Worm (Caenorhabditis elegans): Measurements from ENCODE around the gene aagr-2.

The aagr-2 gene

DNA sequence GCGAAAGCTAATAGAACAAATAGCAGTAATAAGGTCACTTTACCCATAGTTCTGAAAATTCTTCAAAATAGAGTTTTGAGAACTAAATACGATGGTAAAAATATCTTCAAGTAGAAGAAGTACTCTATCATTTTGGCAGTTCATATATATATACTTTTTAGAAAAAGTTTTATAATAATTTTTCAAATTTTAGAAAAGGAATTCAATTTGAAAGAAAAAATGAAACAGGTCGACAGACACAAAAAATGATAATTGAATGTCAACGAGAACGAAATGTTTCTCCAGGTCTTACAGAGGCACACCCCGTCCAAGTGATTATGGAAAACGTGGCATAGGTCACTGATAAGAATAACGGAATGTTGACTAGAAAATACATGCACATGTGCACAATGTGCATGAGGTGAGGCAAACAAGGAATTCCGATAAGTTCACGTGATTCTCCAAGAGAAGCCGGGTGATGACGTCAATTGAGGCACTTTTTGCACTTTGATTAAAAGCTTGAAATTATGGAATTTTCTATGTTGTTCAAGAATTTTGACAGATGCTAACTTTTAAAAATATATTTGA lies at the start of gene aagr-2:
Gene aagr-2, minus strand, starts transcription at position 51 of the 567 bp plus-strand sequence.
- TF ChIP-seq elt-2 (tag; optimal IDR thresholded peaks at IDR 0.05) (peak; percentile 99), unc-86 (tag; optimal IDR thresholded peaks at IDR 0.05) (no peak), T23F11.4 (GFP tag; optimal IDR thresholded peaks at IDR 0.05) (no peak)

DNA sequence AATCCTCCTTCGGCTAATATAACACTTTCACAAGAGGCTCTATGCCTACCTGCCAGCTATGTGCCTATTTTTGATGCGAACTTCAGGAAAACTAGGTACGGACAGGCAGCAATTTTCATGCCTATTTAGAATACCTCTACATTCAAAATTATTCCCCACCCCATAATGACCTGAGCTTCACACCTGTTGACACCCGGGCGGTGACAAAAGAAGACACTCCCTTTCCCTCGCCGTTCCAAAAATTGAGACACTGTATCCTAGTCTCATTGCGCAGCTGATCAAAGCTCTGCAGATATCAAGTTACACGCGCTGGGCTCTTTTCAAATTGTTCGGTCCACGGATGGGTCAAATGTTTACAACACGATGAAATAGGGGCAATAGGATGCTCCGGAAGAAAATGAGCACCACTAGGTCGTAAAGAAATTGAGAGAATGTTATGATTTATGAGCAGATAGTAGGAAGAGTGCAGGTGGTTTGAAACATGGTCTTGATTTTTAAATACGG lies 49.5 kb upstream of the aagr-2 start:
- TF ChIP-seq ceh-34 (tag; optimal IDR thresholded peaks at IDR 0.05) (peak; percentile 93), hlh-30 (tag; optimal IDR thresholded peaks at IDR 0.05; ENCODE audit: insufficient read depth) (no peak)

ce11 chrII:4968863-4969262 lies 43.8 kb upstream of the aagr-2 start, which contains the start of gene shc-2:
Gene shc-2 (plus strand): TSS chrII:4969163.
- TF ChIP-seq elt-2 (tag; optimal IDR thresholded peaks at IDR 0.05) (no peak), gmeb-2 (tag; optimal IDR thresholded peaks at IDR 0.05) (no peak), C38D4.7 (GFP tag; optimal IDR thresholded peaks at IDR 0.05) (no peak), ceh-22 (tag; optimal IDR thresholded peaks at IDR 0.05) (no peak), pag-3 (tag; optimal IDR thresholded peaks at IDR 0.05; ENCODE audit: borderline replicate concordance) (no peak), ref-2 (tag; optimal IDR thresholded peaks at IDR 0.05) (no peak), ceh-19 (GFP tag; optimal IDR thresholded peaks at IDR 0.05) (no peak), npax-4 (tag; optimal IDR thresholded peaks at IDR 0.05) (no peak), ceh-31 (tag; optimal IDR thresholded peaks at IDR 0.05) (no peak), unc-86 (tag; optimal IDR thresholded peaks at IDR 0.05) (no peak)

DNA sequence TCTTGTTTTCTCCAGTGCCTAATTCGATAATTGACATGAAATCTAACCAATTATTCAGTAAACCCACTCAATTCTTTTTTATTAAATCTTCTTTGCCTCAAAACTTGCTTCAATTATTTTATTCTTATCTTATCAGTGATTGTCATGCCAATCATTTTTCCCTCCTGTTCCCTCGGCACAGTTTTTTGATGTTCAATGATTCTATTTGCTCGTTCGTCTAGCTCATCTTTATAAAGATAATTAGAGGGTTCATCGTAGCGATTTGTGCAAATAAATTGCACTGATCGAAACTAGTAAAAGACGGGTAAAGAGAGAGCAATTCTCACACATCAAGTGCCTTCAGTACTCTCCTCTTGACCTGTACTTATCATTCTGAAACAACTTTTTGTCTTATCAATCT lies 42.6 kb upstream of the aagr-2 start:
- no peak for TF ChIP-seq hlh-15 (tag; optimal IDR thresholded peaks at IDR 0.05)
- no peak for TF ChIP-seq pqm-1 (tag; optimal IDR thresholded peaks at IDR 0.05)
- TF ChIP-seq elt-2 (tag; optimal IDR thresholded peaks at IDR 0.05), result peak; percentile 93
- no peak for TF ChIP-seq ceh-2 (tag; optimal IDR thresholded peaks at IDR 0.05)
- no peak for TF ChIP-seq lim-6 (tag; optimal IDR thresholded peaks at IDR 0.05)
- no peak for TF ChIP-seq hlh-30 (tag; optimal IDR thresholded peaks at IDR 0.05; ENCODE audit: insufficient read depth)

DNA sequence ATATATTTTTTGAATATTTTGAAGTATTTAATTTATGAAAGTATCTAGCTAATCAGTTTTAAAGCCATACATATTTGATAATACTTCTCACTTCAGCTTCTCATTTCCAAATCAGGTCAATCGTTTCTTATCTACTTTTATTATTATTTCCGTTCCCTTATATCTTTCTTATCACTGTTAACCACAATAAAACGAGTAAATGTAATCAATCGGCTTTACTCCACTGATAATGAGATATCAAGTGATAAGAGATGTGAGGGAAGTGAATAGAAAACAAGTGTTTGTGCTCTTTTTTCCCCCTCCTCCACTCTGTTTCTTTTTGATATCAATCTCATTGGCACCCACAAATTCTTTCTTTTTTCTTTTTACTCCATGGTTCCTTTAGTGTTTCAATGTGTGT lies 41.5 kb upstream of the aagr-2 start:
- TF ChIP-seq elt-2 (tag; optimal IDR thresholded peaks at IDR 0.05) (peak; percentile 99), unc-86 (tag; optimal IDR thresholded peaks at IDR 0.05) (no peak)

ce11 chrII:4960690-4961089 lies 35.6 kb upstream of the aagr-2 start:
- TF ChIP-seq sox-4 (tag; optimal IDR thresholded peaks at IDR 0.05) (no peak), tbx-2 (tag; optimal IDR thresholded peaks at IDR 0.05) (no peak), elt-2 (tag; optimal IDR thresholded peaks at IDR 0.05) (peak; percentile 96), fkh-6 (tag; optimal IDR thresholded peaks at IDR 0.05) (no peak)

DNA sequence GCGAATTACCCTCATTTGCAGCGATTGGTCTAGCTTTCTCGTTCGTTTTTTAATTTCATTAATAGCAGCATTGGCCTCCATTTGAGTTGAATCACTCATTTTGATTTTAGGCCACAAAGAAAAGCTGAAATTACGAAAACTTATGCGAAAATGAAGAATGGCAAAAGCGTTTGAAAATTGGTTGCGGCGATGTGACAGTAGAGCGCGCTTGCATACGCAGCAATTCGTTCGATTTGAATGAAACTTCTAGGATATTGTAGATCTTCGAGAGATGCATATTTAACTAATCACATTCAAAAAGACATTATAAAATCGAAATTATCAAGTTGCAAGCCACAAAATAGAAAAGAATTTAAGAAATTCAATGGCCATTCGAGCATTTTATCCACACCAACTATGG lies 34.7 kb upstream of the aagr-2 start, which contains the start of gene ulp-2:
Gene ulp-2, minus strand, starts transcription at position 158 of the 400 bp plus-strand sequence.
- TF ChIP-seq ama-1 (optimal IDR thresholded peaks at IDR 0.05) (no peak), npax-4 (tag; optimal IDR thresholded peaks at IDR 0.05) (no peak), rnt-1 (tag; optimal IDR thresholded peaks at IDR 0.05) (no peak), pha-2 (tag; optimal IDR thresholded peaks at IDR 0.05) (no peak), che-1 (tag; optimal IDR thresholded peaks at IDR 0.05) (no peak), hlh-15 (tag; optimal IDR thresholded peaks at IDR 0.05) (no peak), T23F11.4 (GFP tag; optimal IDR thresholded peaks at IDR 0.05) (no peak), pha-4 (tag; optimal IDR thresholded peaks at IDR 0.05) (no peak), tbx-2 (tag; optimal IDR thresholded peaks at IDR 0.05) (no peak), dmd-4 (tag; optimal IDR thresholded peaks at IDR 0.05; ENCODE audit: borderline replicate concordance) (no peak), K02D7.2 (tag; optimal IDR thresholded peaks at IDR 0.05) (no peak), ceh-22 (tag; optimal IDR thresholded peaks at IDR 0.05) (no peak), syd-9 (tag; optimal IDR thresholded peaks at IDR 0.05) (no peak), ceh-30 (tag; optimal IDR thresholded peaks at IDR 0.05) (no peak), gmeb-2 (tag; optimal IDR thresholded peaks at IDR 0.05) (no peak)

Measured in whole organism, late embryonic.